Worm (Caenorhabditis elegans) whole organism, L1 larva: ENCODE results near the gene F39G3.5.

ENCODE experiments used
- ceh-82 ChIP-seq, 3 experiments: fragments of 150-350 bp in 1 of 3; sonication (generic microtip) in 2 of 3; optimal IDR thresholded peaks; 2 replicates each; lab custom pipeline; 2014 to 2017; ENCODE audit warnings: missing biosample characterization in 3 of 3, missing genetic modification characterization in 3 of 3
- egl-27 ChIP-seq, 2 experiments: fragments of 150-350 bp in 1 of 2; sonication (generic microtip); optimal IDR thresholded peaks; 3 replicates each; lab custom pipeline; 2017 to 2018; ENCODE audit warnings: missing biosample characterization in 2 of 2, missing genetic modification characterization in 2 of 2, missing genetic modification reagents in 2 of 2
- fkh-10 ChIP-seq: sonication (generic microtip); optimal IDR thresholded peaks from 2 replicates; lab custom pipeline; 2017; ENCODE audit warnings: missing biosample characterization, missing genetic modification reagents, missing genetic modification characterization
- nhr-85 ChIP-seq: sonication (generic microtip); peaks from one replicate; lab custom pipeline; 2016; ENCODE audit warnings: missing genetic modification characterization, inconsistent platforms, missing compliant biosample characterization
- snpc-4 ChIP-seq: fragments of 150-350 bp; optimal IDR thresholded peaks from 2 replicates; lab custom pipeline; 2014; ENCODE audit warnings: missing biosample characterization, missing genetic modification characterization
- unc-62 ChIP-seq: fragments of 150-350 bp; optimal IDR thresholded peaks from 2 replicates; lab custom pipeline; 2014; ENCODE audit warnings: missing biosample characterization, missing genetic modification reagents, missing genetic modification characterization
- unc-86 ChIP-seq: sonication (generic microtip); optimal IDR thresholded peaks from 2 replicates; lab custom pipeline; 2016; ENCODE audit warnings: missing genetic modification characterization, missing compliant biosample characterization

DNA sequence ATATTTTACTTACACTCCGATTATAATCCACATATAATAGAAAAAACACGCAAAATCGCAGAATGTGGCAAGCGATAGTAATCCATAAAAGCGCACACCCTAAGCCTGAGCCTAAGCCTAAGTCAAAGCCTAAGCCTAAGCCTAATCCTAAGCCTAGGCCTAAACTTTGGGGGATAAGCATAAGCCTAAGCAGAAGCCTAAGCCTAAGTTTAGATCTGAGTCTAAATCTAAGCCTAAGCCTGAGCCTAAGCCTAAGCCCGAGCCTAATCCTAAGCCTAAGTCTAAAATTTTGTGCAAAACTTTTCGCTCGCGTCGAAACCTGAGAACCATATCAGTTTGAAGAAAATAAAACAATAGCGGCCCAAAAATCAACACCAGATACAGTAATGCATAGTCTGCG lies 38.3 kb upstream of the F39G3.5 start:
- no peak for TF ChIP-seq unc-86 (tag; lab: Kevin White, UChicago)
- TF ChIP-seq snpc-4 (tag; lab: Kevin White, UChicago), result no peak
- TF ChIP-seq unc-62 (GFP tag; lab: Kevin White, UChicago), result no peak
- no peak for TF ChIP-seq nhr-85 (tag; lab: Kevin White, UChicago)
- no peak for TF ChIP-seq ceh-82 (tag; optimal IDR thresholded peaks at IDR 0.05; lab: Kevin White, UChicago)
- no peak for TF ChIP-seq egl-27 (tag; optimal IDR thresholded peaks at IDR 0.05; lab: Kevin White, UChicago)
- TF ChIP-seq fkh-10 (GFP tag; lab: Kevin White, UChicago), result no peak
